Fruit fly (Drosophila melanogaster) whole organism, embryonic: ENCODE results near the gene CG14535.

ENCODE experiments used
- Abd-B ChIP-seq: fragments of 200-800 bp; sonication (Bioruptor generic); optimal IDR thresholded peaks from 2 replicates; lab custom pipeline; 2018; ENCODE audit warnings: missing biosample characterization, mild to moderate bottlenecking, missing genetic modification characterization, moderate library complexity
- Blimp-1 ChIP-seq: fragments of 200-800 bp; sonication (Bioruptor generic); optimal IDR thresholded peaks from 3 replicates; lab custom pipeline; 2018; ENCODE audit warnings: missing biosample characterization, missing genetic modification characterization, mild to moderate bottlenecking, moderate library complexity, missing genetic modification reagents
- C15 ChIP-seq: fragments of 200-800 bp; sonication (Bioruptor generic); IDR thresholded peaks from 3 replicates; pipeline ENCODE4 v1.3.6; 2022; ENCODE audit warnings: missing biosample characterization, missing genetic modification characterization
- CG11695 ChIP-seq: fragments of 200-800 bp; sonication (Bioruptor generic); IDR thresholded peaks from 3 replicates; pipeline ENCODE4 v1.3.6; 2022; ENCODE audit warnings: missing biosample characterization, missing genetic modification characterization
- CG11723 ChIP-seq: fragments of 200-800 bp; sonication (Bioruptor generic); optimal IDR thresholded peaks from 2 replicates; lab custom pipeline; 2017; ENCODE audit warnings: missing biosample characterization, mild to moderate bottlenecking, missing genetic modification characterization
- CG16815 ChIP-seq: fragments of 200-800 bp; sonication (Bioruptor generic); optimal IDR thresholded peaks from 3 replicates; lab custom pipeline; 2017; ENCODE audit warnings: missing biosample characterization, mild to moderate bottlenecking, missing genetic modification characterization
- CG17568 ChIP-seq: fragments of 200-800 bp; sonication (Bioruptor generic); optimal IDR thresholded peaks from 2 replicates; lab custom pipeline; 2018; ENCODE audit warnings: missing biosample characterization, mild to moderate bottlenecking, missing genetic modification characterization, moderate library complexity
- CG17912 ChIP-seq: fragments of 200-800 bp; sonication (Bioruptor generic); optimal IDR thresholded peaks from 2 replicates; lab custom pipeline; 2018; ENCODE audit warnings: missing biosample characterization, mild to moderate bottlenecking, missing genetic modification characterization
- CG2199 ChIP-seq: fragments of 200-800 bp; sonication (Bioruptor generic); IDR thresholded peaks from 3 replicates; pipeline ENCODE4 v1.3.6; 2022; ENCODE audit warnings: missing biosample characterization, missing genetic modification characterization
- CG2202 ChIP-seq: fragments of 200-800 bp; sonication (Bioruptor generic); optimal IDR thresholded peaks from 2 replicates; lab custom pipeline; 2018; ENCODE audit warnings: missing biosample characterization, mild to moderate bottlenecking, missing genetic modification characterization
- CG3163 ChIP-seq: fragments of 200-800 bp; sonication (Bioruptor generic); optimal IDR thresholded peaks from 3 replicates; lab custom pipeline; 2016; ENCODE audit warnings: missing biosample characterization, missing genetic modification characterization
- CG34376 ChIP-seq: fragments of 200-800 bp; sonication (Bioruptor generic); optimal IDR thresholded peaks from 2 replicates; lab custom pipeline; 2018; ENCODE audit warnings: missing biosample characterization, mild to moderate bottlenecking, missing genetic modification characterization
- CG4820 ChIP-seq: fragments of 200-800 bp; sonication (Bioruptor generic); optimal IDR thresholded peaks from 3 replicates; lab custom pipeline; 2016; ENCODE audit warnings: missing biosample characterization, missing genetic modification characterization
- CG5953 ChIP-seq: fragments of 200-800 bp; sonication (Bioruptor generic); IDR thresholded peaks from 2 replicates; pipeline ENCODE4 v1.3.6; 2022; ENCODE audit warnings: missing biosample characterization, missing genetic modification characterization
- CG6272 ChIP-seq: fragments of 200-800 bp; sonication (Bioruptor generic); IDR thresholded peaks from 2 replicates; pipeline ENCODE4 v1.3.6; 2022; ENCODE audit warnings: missing biosample characterization, missing genetic modification characterization
- CG8281 ChIP-seq: fragments of 200-800 bp; sonication (Bioruptor generic); optimal IDR thresholded peaks from 2 replicates; lab custom pipeline; 2018; ENCODE audit warnings: missing biosample characterization, mild to moderate bottlenecking, missing genetic modification characterization, moderate library complexity
- CG8290 ChIP-seq, 3 experiments: fragments of 200-800 bp; sonication (Bioruptor generic); optimal IDR thresholded peaks; 2 replicates each; lab custom pipeline; 2016 to 2019; ENCODE audit warnings: missing biosample characterization in 3 of 3, missing genetic modification characterization in 3 of 3, mild to moderate bottlenecking in 2 of 3, moderate library complexity in 1 of 3
- Dek ChIP-seq: fragments of 200-800 bp; sonication (Bioruptor generic); optimal IDR thresholded peaks from 3 replicates; lab custom pipeline; 2019; ENCODE audit warnings: missing biosample characterization, mild to moderate bottlenecking, missing genetic modification characterization, moderate library complexity
- Drgx ChIP-seq: fragments of 200-800 bp; sonication (Bioruptor generic); IDR thresholded peaks from 2 replicates; pipeline ENCODE4 v1.3.6; 2022; ENCODE audit warnings: missing biosample characterization, missing genetic modification characterization
- E2f2 ChIP-seq: fragments of 200-800 bp; sonication (Bioruptor generic); IDR thresholded peaks from 2 replicates; pipeline ENCODE4 v1.3.6; 2022; ENCODE audit warnings: missing biosample characterization, missing genetic modification characterization
- Ets97D ChIP-seq: fragments of 200-800 bp; sonication (Bioruptor generic); optimal IDR thresholded peaks from 3 replicates; lab custom pipeline; 2016; ENCODE audit warnings: missing biosample characterization, missing genetic modification characterization
- Kr ChIP-seq: fragments of 200-800 bp; sonication (Bioruptor generic); optimal IDR thresholded peaks from 2 replicates; lab custom pipeline; 2017; ENCODE audit warnings: missing biosample characterization, mild to moderate bottlenecking, missing genetic modification characterization
- Lim3 ChIP-seq: fragments of 200-800 bp; sonication (Bioruptor generic); IDR thresholded peaks from 2 replicates; pipeline ENCODE4 v1.3.6; 2022; ENCODE audit warnings: missing biosample characterization, missing genetic modification characterization
- Mrtf ChIP-seq: fragments of 200-800 bp; sonication (Bioruptor generic); IDR thresholded peaks from 3 replicates; pipeline ENCODE4 v1.3.6; 2022; ENCODE audit warnings: missing biosample characterization, missing genetic modification characterization
- Nf-YB ChIP-seq: fragments of 200-800 bp; sonication (Bioruptor generic); optimal IDR thresholded peaks from 3 replicates; lab custom pipeline; 2019; ENCODE audit warnings: missing biosample characterization, mild to moderate bottlenecking, missing genetic modification characterization, moderate library complexity
- Scr ChIP-seq: fragments of 200-800 bp; sonication (Bioruptor generic); IDR thresholded peaks from 2 replicates; pipeline ENCODE4 v1.3.6; 2022; ENCODE audit warnings: missing biosample characterization, missing genetic modification characterization; ENCODE audit not compliant: partially characterized antibody
- Six4 ChIP-seq: fragments of 200-800 bp; sonication (Bioruptor generic); optimal IDR thresholded peaks from 2 replicates; lab custom pipeline; 2016; ENCODE audit warnings: missing biosample characterization, missing genetic modification characterization
- Sry-β ChIP-seq: fragments of 200-800 bp; sonication (Bioruptor generic); optimal IDR thresholded peaks from 2 replicates; lab custom pipeline; 2018; ENCODE audit warnings: missing biosample characterization, mild to moderate bottlenecking, missing genetic modification characterization, moderate library complexity
- Sry-δ ChIP-seq: fragments of 200-800 bp; sonication (Bioruptor generic); optimal IDR thresholded peaks from 2 replicates; lab custom pipeline; 2016; ENCODE audit warnings: missing biosample characterization, missing genetic modification characterization
- Tbp ChIP-seq: fragments of >200 bp; optimal IDR thresholded peaks from 2 replicates; lab custom pipeline; 2018; ENCODE audit warnings: missing biosample characterization, missing genetic modification characterization
- amos ChIP-seq: fragments of 200-800 bp; sonication (Bioruptor generic); IDR thresholded peaks from 2 replicates; pipeline ENCODE4 v1.3.6; 2022; ENCODE audit warnings: missing biosample characterization, missing genetic modification characterization; ENCODE audit not compliant: partially characterized antibody
- bigmax ChIP-seq: fragments of 200-800 bp; sonication (Bioruptor generic); optimal IDR thresholded peaks from 2 replicates; lab custom pipeline; 2018; ENCODE audit warnings: missing biosample characterization, mild to moderate bottlenecking, missing genetic modification characterization
- crp ChIP-seq, 2 experiments: fragments of 200-800 bp; sonication (Bioruptor generic); optimal IDR thresholded peaks; 2 replicates in 1 of 2; 3 replicates in 1 of 2; lab custom pipeline; 2017; ENCODE audit warnings: missing biosample characterization in 2 of 2, missing genetic modification characterization in 2 of 2, mild to moderate bottlenecking in 1 of 2, moderate library complexity in 1 of 2
- ems ChIP-seq: fragments of 200-800 bp; sonication (Bioruptor generic); optimal IDR thresholded peaks from 3 replicates; lab custom pipeline; 2016; ENCODE audit warnings: missing biosample characterization, missing genetic modification characterization
- en ChIP-seq: fragments of 200-800 bp; sonication (Bioruptor generic); optimal IDR thresholded peaks from 2 replicates; lab custom pipeline; 2016; ENCODE audit warnings: missing biosample characterization, missing genetic modification characterization
- eve ChIP-seq, 2 experiments: fragments of >200 bp; optimal IDR thresholded peaks; 2 replicates each; lab custom pipeline; 2017; ENCODE audit warnings: missing biosample characterization in 2 of 2, missing genetic modification characterization in 2 of 2
- eyg ChIP-seq: fragments of 200-800 bp; sonication (Bioruptor generic); optimal IDR thresholded peaks from 3 replicates; lab custom pipeline; 2016; ENCODE audit warnings: missing biosample characterization, missing genetic modification characterization
- fd102C ChIP-seq: fragments of 200-800 bp; sonication (Bioruptor generic); optimal IDR thresholded peaks from 2 replicates; lab custom pipeline; 2018; ENCODE audit warnings: missing biosample characterization, mild to moderate bottlenecking, missing genetic modification characterization, moderate library complexity
- gsb-n ChIP-seq: fragments of 200-800 bp; sonication (Bioruptor generic); optimal IDR thresholded peaks from 3 replicates; lab custom pipeline; 2018; ENCODE audit warnings: missing biosample characterization, mild to moderate bottlenecking, missing genetic modification characterization
- gt ChIP-seq: fragments of 200-800 bp; sonication (Bioruptor generic); IDR thresholded peaks from 2 replicates; pipeline ENCODE4 v1.3.6; 2022; ENCODE audit warnings: missing biosample characterization, missing genetic modification characterization
- hkb ChIP-seq, 2 experiments: fragments of 200-800 bp in 1 of 2; fragments of >200 bp in 1 of 2; sonication (Bioruptor generic) in 1 of 2; IDR thresholded peaks in 1 of 2; optimal IDR thresholded peaks in 1 of 2; 2 replicates each; pipeline versions ENCODE4 v1.3.6 to Lab custom; 2017 to 2022; ENCODE audit warnings: missing biosample characterization in 1 of 2, missing genetic modification characterization in 1 of 2
- prd ChIP-seq, 3 experiments: fragments of >200 bp in 2 of 3; fragments of 200-800 bp in 1 of 3; sonication (Bioruptor generic) in 1 of 3; optimal IDR thresholded peaks in 2 of 3; IDR thresholded peaks in 1 of 3; 2 replicates in 2 of 3; 3 replicates in 1 of 3; pipeline versions ENCODE4 v1.3.6 to Lab custom; 2017 to 2022; ENCODE audit warnings: missing biosample characterization in 1 of 3, missing genetic modification characterization in 1 of 3
- pum ChIP-seq: fragments of 200-800 bp; sonication (Bioruptor generic); optimal IDR thresholded peaks from 2 replicates; lab custom pipeline; 2016; ENCODE audit warnings: missing biosample characterization, missing genetic modification characterization
- slp2 ChIP-seq: fragments of 200-800 bp; sonication (Bioruptor generic); optimal IDR thresholded peaks from 2 replicates; lab custom pipeline; 2016; ENCODE audit warnings: missing biosample characterization, missing genetic modification characterization
- tgo ChIP-seq: fragments of 200-800 bp; sonication (Bioruptor generic); IDR thresholded peaks from 3 replicates; pipeline ENCODE4 v1.3.6; 2022; ENCODE audit warnings: missing biosample characterization, missing genetic modification characterization
- tup ChIP-seq: fragments of 200-800 bp; sonication (Bioruptor generic); optimal IDR thresholded peaks from 2 replicates; lab custom pipeline; 2016; ENCODE audit warnings: missing biosample characterization, mild to moderate bottlenecking, missing genetic modification characterization, moderate library complexity
- wdn ChIP-seq: fragments of 200-800 bp; sonication (Bioruptor generic); IDR thresholded peaks from 2 replicates; pipeline ENCODE4 v1.3.6; 2022; ENCODE audit warnings: missing biosample characterization, missing genetic modification characterization

CG14535 gene

dm6 chr2L:7799804-7800433, 55.4 kb downstream of the CG14535 start, which contains the start of the genes Herp and r2d2 (continued):
- TF ChIP-seq CG5953 (GFP tag; lab: Robert Waterston, UW) (peak; percentile 51; the same call in 1 of the 2 replicates), Lim3 (GFP tag; lab: Robert Waterston, UW) (peak; percentile 52; the same call in 1 of the 2 replicates), ems (GFP tag; lab: Kevin White, UChicago) (peak; percentile 91), Drgx (GFP tag; lab: Robert Waterston, UW) (peak; percentile 84), bigmax (GFP tag; lab: Kevin White, UChicago) (no peak), Scr (peak; percentile 86), Abd-B (GFP tag; lab: Kevin White, UChicago) (peak; percentile 93), Kr (GFP tag; lab: Kevin White, UChicago) (no peak), CG8290 (GFP tag; optimal IDR thresholded peaks at IDR 0.05; lab: Kevin White, UChicago) (peak; percentile 82), CG8290 (tag; optimal IDR thresholded peaks at IDR 0.05; lab: Kevin White, UChicago) (peak; percentile 45 to 90), CG4820 (GFP tag; lab: Kevin White, UChicago) (peak; percentile 91), amos (GFP tag; lab: Robert Waterston, UW) (peak; percentile 70; the same call in 1 of the 2 replicates), CG3163 (GFP tag; lab: Kevin White, UChicago) (peak; percentile 82), Sry-δ (peak; percentile 86), Ets97D (GFP tag; lab: Kevin White, UChicago) (peak; percentile 91), CG16815 (peak; percentile 83), CG11723 (GFP tag; lab: Kevin White, UChicago) (peak; percentile 85), eyg (GFP tag; lab: Kevin White, UChicago) (peak; percentile 85), C15 (GFP tag; lab: Robert Waterston, UW) (peak; percentile 83; the same call in 2 of the 3 replicates), gsb-n (tag; lab: Kevin White, UChicago) (peak; percentile 79), CG2202 (peak; percentile 76), crp (GFP tag; optimal IDR thresholded peaks at IDR 0.05; lab: Kevin White, UChicago) (peak in 1 of 2 experiments; percentile 75), fd102C (GFP tag; lab: Kevin White, UChicago) (peak; percentile 77), CG2199 (GFP tag; lab: Robert Waterston, UW) (0 out of 3 replicates have a peak, but pooled peaks have one; percentile 7), CG17912 (peak; percentile 44), CG8281 (tag; lab: Kevin White, UChicago) (peak; percentile 84), E2f2 (GFP tag; lab: Robert Waterston, UW) (peak; percentile 59), tgo (peak; percentile 91), gt (GFP tag; lab: Robert Waterston, UW) (no peak; the same call in 1 of the 2 replicates), Nf-YB (GFP tag; lab: Kevin White, UChicago) (peak; percentile 64), CG17568 (GFP tag; lab: Kevin White, UChicago) (peak; percentile 63), Mrtf (GFP tag; lab: Robert Waterston, UW) (peak; percentile 83; the same call in 2 of the 3 replicates), en (GFP tag; lab: Kevin White, UChicago) (peak; percentile 87), Six4 (GFP tag; lab: Kevin White, UChicago) (peak; percentile 87), prd (optimal IDR thresholded peaks at IDR 0.05; lab: Kevin White, UChicago) (no peak), prd (GFP tag; IDR thresholded peaks at IDR 0.05; lab: Robert Waterston, UW) (peak; percentile 92), wdn (GFP tag; lab: Robert Waterston, UW) (peak; percentile 80; the same call in 1 of the 2 replicates), Tbp (GFP tag; lab: Kevin White, UChicago) (no peak), tup (GFP tag; lab: Kevin White, UChicago) (peak; percentile 59), CG11695 (GFP tag; lab: Robert Waterston, UW) (peak; percentile 90), Blimp-1 (GFP tag; lab: Kevin White, UChicago) (peak; percentile 75), pum (peak; percentile 94), Sry-β (peak; percentile 98), CG34376 (peak; percentile 96), hkb (optimal IDR thresholded peaks at IDR 0.05; lab: Kevin White, UChicago) (peak; percentile 12), hkb (GFP tag; IDR thresholded peaks at IDR 0.05; lab: Robert Waterston, UW) (peak; percentile 88), CG6272 (GFP tag; lab: Robert Waterston, UW) (peak; percentile 84), slp2 (GFP tag; lab: Kevin White, UChicago) (peak; percentile 94), Dek (tag; lab: Kevin White, UChicago) (peak; percentile 89), eve (GFP tag; optimal IDR thresholded peaks at IDR 0.05; lab: Kevin White, UChicago) (peak in 1 of 2 experiments; percentile 88)
